Worm (Caenorhabditis elegans): Measurements from ENCODE around the gene ttr-51.

ce11 chrIV:13297746-13298145 lies 45.6 kb upstream of the ttr-51 start, which contains the start of the genes Y67H2A.2 and micu-1:
- TF ChIP-seq ama-1 (optimal IDR thresholded peaks at IDR 0.05) (no peak), hnd-1 (tag; optimal IDR thresholded peaks at IDR 0.05) (no peak), B0310.2 (tag; optimal IDR thresholded peaks at IDR 0.05) (no peak), flt-1 (GFP tag; IDR thresholded peaks at IDR 0.05) (0 out of 2 replicates have a peak, but pooled peaks have one; percentile 32), hmg-4 (GFP tag; optimal IDR thresholded peaks at IDR 0.05) (no peak), tra-4 (tag; optimal IDR thresholded peaks at IDR 0.05) (no peak), ceh-36 (tag; optimal IDR thresholded peaks at IDR 0.05) (no peak), ets-7 (tag; optimal IDR thresholded peaks at IDR 0.05) (no peak), scrt-1 (GFP tag; IDR thresholded peaks at IDR 0.05) (no peak)
